Worm (Caenorhabditis elegans) whole organism, L1 larva: Measurements from ENCODE around the gene R02D5.24.

ENCODE experiments used
- ceh-82 ChIP-seq, 3 experiments: fragments of 150-350 bp in 1 of 3; sonication (generic microtip) in 2 of 3; optimal IDR thresholded peaks; 2 replicates each; lab custom pipeline; 2014 to 2017; ENCODE audit warnings: missing biosample characterization in 3 of 3, missing genetic modification characterization in 3 of 3
- efl-1 ChIP-seq, 4 experiments: fragments of 150-350 bp; optimal IDR thresholded peaks in 3 of 4; peaks in 1 of 4; 1 replicate in 1 of 4; 2 replicates in 3 of 4; lab custom pipeline; 2014; ENCODE audit warnings: missing biosample characterization in 2 of 4, missing genetic modification characterization in 2 of 4, missing genetic modification reagents in 2 of 4
- ets-5 ChIP-seq: fragments of 200-800 bp; sonication (Bioruptor generic); IDR thresholded peaks from 2 replicates; pipeline ENCODE4 v1.3.6; 2022; ENCODE audit warnings: missing genetic modification characterization, missing compliant biosample characterization
- fkh-10 ChIP-seq: sonication (generic microtip); optimal IDR thresholded peaks from 2 replicates; lab custom pipeline; 2017; ENCODE audit warnings: missing biosample characterization, missing genetic modification reagents, missing genetic modification characterization
- fkh-4 ChIP-seq: sonication (generic microtip); optimal IDR thresholded peaks from 2 replicates; lab custom pipeline; 2016; ENCODE audit warnings: missing compliant biosample characterization, missing genetic modification characterization, borderline replicate concordance
- lin-15B ChIP-seq: fragments of 150-350 bp; sonication (generic microtip); optimal IDR thresholded peaks from 3 replicates; lab custom pipeline; 2014; ENCODE audit warnings: missing biosample characterization, missing genetic modification characterization
- nhr-47 ChIP-seq: sonication (generic microtip); optimal IDR thresholded peaks from 2 replicates; lab custom pipeline; 2016; ENCODE audit warnings: mild to moderate bottlenecking, missing genetic modification characterization, moderate library complexity, missing compliant biosample characterization
- pag-3 ChIP-seq: sonication (generic microtip); optimal IDR thresholded peaks from 2 replicates; lab custom pipeline; 2017; ENCODE audit warnings: missing genetic modification characterization, mild to moderate bottlenecking, missing compliant biosample characterization, antibody characterized with exemption, borderline replicate concordance; ENCODE audit not compliant: insufficient read depth
- sptf-1 ChIP-seq: fragments of 150-350 bp; optimal IDR thresholded peaks from 2 replicates; lab custom pipeline; 2014; ENCODE audit warnings: missing biosample characterization, missing genetic modification characterization

DNA sequence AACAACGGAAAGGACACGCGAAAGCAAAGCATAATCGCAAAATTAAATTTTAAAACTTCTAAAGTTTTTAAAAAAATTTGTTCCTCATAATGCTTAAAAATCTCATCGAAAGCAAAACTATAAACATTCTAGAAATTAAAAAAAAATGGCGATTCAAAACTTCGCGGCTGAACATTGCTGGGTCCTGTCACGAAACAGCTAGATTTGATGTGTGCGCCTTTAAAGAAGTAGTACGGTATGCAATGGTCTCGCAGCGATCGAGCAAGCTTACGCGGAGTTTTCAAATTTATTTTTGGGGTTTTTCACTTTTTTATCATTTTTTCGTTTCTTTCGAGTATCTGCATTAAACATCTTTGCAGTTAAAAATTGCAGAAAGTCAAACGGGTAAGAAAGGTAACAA, 44.1 kb upstream of the R02D5.24 start, which contains the start of gene coh-3:
- TF ChIP-seq fkh-4 (tag; lab: Kevin White, UChicago) (no peak), ceh-82 (tag; optimal IDR thresholded peaks at IDR 0.05; lab: Kevin White, UChicago) (no peak), efl-1 (optimal IDR thresholded peaks at IDR 0.05; lab: Kevin White, UChicago) (no peak), efl-1 (GFP tag; optimal IDR thresholded peaks at IDR 0.05 in 1 of 2; lab: Kevin White, UChicago) (no peak), sptf-1 (tag; lab: Kevin White, UChicago) (no peak), lin-15B (no peak), fkh-10 (no peak), nhr-47 (no peak), pag-3 (tag; lab: Kevin White, UChicago) (no peak), ets-5 (GFP tag; lab: Robert Waterston, UW) (no peak)
